Fruit fly (Drosophila melanogaster): Measurements from ENCODE around the gene CG11670.
A peak's percentile ranks its signal among the peaks of the same experiment; 100 is the strongest.

DNA sequence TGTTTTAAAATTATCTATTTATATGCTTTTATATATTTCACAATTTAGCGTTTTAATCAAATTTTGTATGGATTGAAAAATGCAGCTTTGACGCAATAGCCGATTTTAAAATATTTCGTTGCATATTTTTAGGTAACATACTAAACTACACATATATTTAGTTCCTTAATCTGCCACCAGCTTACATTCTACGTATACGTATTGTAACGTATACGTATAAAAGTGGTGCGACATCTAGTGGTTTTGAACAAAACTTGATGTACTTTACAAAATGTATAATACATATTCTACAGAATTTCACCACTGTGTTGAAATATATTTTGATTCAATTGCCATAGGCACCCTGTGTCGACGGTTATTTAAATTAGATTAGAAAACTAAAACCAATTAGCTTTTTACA, 36.4 kb downstream of the CG11670 start:
- TF ChIP-seq Mnt (GFP tag; optimal IDR thresholded peaks at IDR 0.05) (no peak), cnc (optimal IDR thresholded peaks at IDR 0.05) (no peak), bab1 (GFP tag; optimal IDR thresholded peaks at IDR 0.05) (peak; percentile 77)

All from whole organism, adult.